Worm (Caenorhabditis elegans): ENCODE data around the gene C05D12.1.

ce11 chrII:11444973-11445372 lies 29.4 kb upstream of the C05D12.1 start, which contains the start of gene W02B12.13:
- TF ChIP-seq F13H6.1 (tag; optimal IDR thresholded peaks at IDR 0.05) (no peak), blmp-1 (tag; optimal IDR thresholded peaks at IDR 0.05; ENCODE audit: insufficient read depth) (no peak), nhr-237 (tag; optimal IDR thresholded peaks at IDR 0.05) (no peak), aly-2 (tag; optimal IDR thresholded peaks at IDR 0.05) (no peak), R02D3.7 (tag; optimal IDR thresholded peaks at IDR 0.05) (no peak), lin-13 (GFP tag; optimal IDR thresholded peaks at IDR 0.05) (no peak), ztf-4 (tag; optimal IDR thresholded peaks at IDR 0.05) (no peak), lin-39 (tag; optimal IDR thresholded peaks at IDR 0.05) (no peak), dmd-4 (tag; optimal IDR thresholded peaks at IDR 0.05) (no peak)

Data from whole organism, L2 larva.